Worm (Caenorhabditis elegans): Measurements from ENCODE around the gene ran-2.
A peak's percentile ranks its signal among the peaks of the same experiment; 100 is the strongest.

Gene ran-2

DNA sequence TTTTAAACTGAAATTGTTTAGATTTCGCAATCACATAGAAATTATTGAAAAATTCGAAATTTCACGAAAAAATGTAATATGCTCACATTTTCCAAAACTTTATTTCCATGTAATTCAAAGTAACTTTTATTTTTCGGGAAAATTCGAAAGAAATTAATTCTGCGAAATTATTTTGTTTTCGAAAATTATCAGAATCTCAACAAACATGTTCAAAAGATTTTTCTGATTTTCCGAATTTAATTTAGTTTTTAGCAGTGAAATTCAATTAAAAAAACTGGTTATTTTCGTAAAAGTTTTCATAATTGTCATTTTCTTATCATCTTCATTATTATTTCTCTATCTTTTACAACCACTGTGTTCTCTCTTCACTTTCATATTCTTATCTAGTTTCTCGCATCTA is at the start of gene ran-2:
Gene ran-2 (plus strand): TSS at position 301 of the 400 bp plus-strand sequence.
- no peak for TF ChIP-seq elt-1 (tag; optimal IDR thresholded peaks at IDR 0.05)
- TF ChIP-seq mml-1 (tag; optimal IDR thresholded peaks at IDR 0.05), result no peak
- no peak for TF ChIP-seq pha-4 (tag; optimal IDR thresholded peaks at IDR 0.05)
- TF ChIP-seq nhr-77 (tag; optimal IDR thresholded peaks at IDR 0.05), result no peak
- TF ChIP-seq elt-2 (tag; optimal IDR thresholded peaks at IDR 0.05), result peak; percentile 39
- no peak for TF ChIP-seq ceh-82 (tag; optimal IDR thresholded peaks at IDR 0.05)
- no peak for TF ChIP-seq ceh-28 (tag; optimal IDR thresholded peaks at IDR 0.05)

DNA sequence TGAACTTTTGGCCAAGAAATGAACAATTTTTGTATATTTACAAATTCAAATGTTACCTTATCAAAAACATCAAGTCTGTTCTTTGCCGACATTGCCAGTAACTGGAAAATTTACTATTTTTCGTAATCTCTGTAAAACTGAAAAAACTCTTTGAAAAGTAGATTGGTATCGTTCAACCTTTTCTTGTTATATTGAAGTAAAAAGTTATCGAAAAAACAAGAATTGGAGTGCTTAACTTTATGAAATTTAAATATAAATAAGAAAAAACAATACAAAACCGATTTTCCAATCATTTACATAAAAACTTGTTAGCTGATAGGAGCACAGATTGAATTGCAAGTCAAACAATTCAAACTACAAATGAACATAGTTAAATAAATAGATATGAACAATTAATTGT is 48.5 kb upstream of the ran-2 start, which contains the start of gene ZK688.11:
Gene ZK688.11 (minus strand): TSS at position 101 of the 400 bp plus-strand sequence.
- TF ChIP-seq ceh-28 (tag; optimal IDR thresholded peaks at IDR 0.05) (peak; percentile 3), nhr-77 (tag; optimal IDR thresholded peaks at IDR 0.05) (no peak), ztf-11 (tag; optimal IDR thresholded peaks at IDR 0.05) (no peak)

DNA sequence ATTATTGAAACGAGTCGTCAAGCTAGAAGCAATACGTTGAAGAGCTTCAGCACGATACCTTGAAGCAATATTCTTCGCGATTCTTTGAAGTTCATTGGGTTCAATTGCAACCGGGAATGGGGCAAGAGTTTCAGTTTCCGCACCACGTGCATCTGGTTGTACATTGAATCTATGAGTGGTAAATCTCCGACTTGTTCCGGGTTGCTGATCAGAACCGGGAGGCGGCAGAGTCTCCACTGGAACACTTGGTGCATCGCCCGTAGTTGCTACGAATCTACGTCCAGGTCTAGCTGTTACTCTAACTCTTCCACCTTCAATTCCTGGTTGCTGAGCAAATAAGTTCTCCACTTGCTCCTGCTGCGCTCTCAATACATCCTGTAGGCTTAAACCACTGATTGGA is 44.3 kb upstream of the ran-2 start:
- no peak for TF ChIP-seq nhr-43 (tag; optimal IDR thresholded peaks at IDR 0.05; ENCODE audit: poor library complexity, severe bottlenecking)
- TF ChIP-seq nhr-23 (tag; optimal IDR thresholded peaks at IDR 0.05), result no peak
- no peak for TF ChIP-seq elt-1 (tag; optimal IDR thresholded peaks at IDR 0.05)
- no peak for TF ChIP-seq egl-5 (tag; optimal IDR thresholded peaks at IDR 0.05)

DNA sequence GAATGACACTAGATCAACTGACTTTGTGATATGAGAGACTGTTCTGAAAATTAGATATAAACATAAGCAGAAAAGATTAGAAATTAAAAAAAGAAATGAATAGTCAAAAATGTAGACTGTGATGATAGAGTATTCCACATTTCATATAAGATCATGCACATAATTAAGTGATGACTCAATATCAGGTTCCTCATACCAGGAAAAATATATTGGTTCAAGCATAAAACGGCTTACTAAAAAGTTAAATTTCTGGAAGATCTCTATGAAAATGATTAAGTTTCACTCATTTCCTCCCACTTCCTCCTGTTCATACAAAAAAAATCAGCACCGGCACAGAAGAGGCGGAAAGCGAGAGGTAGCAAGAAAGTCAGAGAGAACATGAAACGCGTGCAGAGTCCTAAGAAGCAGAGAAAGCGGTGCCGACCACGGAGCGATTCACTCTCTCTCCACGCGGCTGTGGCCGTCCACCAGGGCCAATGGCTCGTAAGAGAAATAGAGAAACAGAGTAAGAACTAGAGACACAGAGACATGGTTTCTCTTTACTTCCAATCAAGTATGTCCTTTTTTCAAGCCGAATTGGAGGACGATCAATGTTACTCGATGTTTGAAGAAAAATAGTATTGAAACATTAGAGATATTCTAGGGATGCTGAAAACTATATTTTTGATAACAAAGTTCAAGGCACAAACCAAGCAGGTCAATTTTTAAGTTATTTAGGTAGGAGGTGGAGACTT is 41.6 kb upstream of the ran-2 start, which contains the start of the genes ZK688.5 and fahd-1:
Gene ZK688.5 (minus strand): TSS at position 51 of the 734 bp plus-strand sequence.
Gene fahd-1 (plus strand): TSS at position 684 of the 734 bp plus-strand sequence.
- no peak for TF ChIP-seq ZK546.5 (tag; optimal IDR thresholded peaks at IDR 0.05)
- TF ChIP-seq ztf-4 (tag; optimal IDR thresholded peaks at IDR 0.05), result no peak
- peak; percentile 47 for TF ChIP-seq snpc-4 (tag; optimal IDR thresholded peaks at IDR 0.05)
- TF ChIP-seq nhr-23 (tag; optimal IDR thresholded peaks at IDR 0.05), result peak; percentile 66
- peak; percentile 38 for TF ChIP-seq nhr-76 (tag; optimal IDR thresholded peaks at IDR 0.05)
- peak; percentile 86 for TF ChIP-seq lin-39 (tag; optimal IDR thresholded peaks at IDR 0.05)
- TF ChIP-seq ceh-9 (tag; optimal IDR thresholded peaks at IDR 0.05), result no peak
- no peak for TF ChIP-seq unc-39 (tag; optimal IDR thresholded peaks at IDR 0.05)
- peak; percentile 44 for TF ChIP-seq egl-5 (tag; optimal IDR thresholded peaks at IDR 0.05)
- TF ChIP-seq nhr-67 (tag; optimal IDR thresholded peaks at IDR 0.05), result no peak
- peak; percentile 66 for TF ChIP-seq ceh-28 (tag; optimal IDR thresholded peaks at IDR 0.05)
- TF ChIP-seq ama-1 (optimal IDR thresholded peaks at IDR 0.05), result peak; percentile 56
- no peak for TF ChIP-seq zag-1 (tag; optimal IDR thresholded peaks at IDR 0.05)
- TF ChIP-seq mdl-1 (tag; optimal IDR thresholded peaks at IDR 0.05), result peak; percentile 51
- TF ChIP-seq daf-12 (tag; optimal IDR thresholded peaks at IDR 0.05), result no peak
- peak; percentile 69 for TF ChIP-seq lin-15B (tag; optimal IDR thresholded peaks at IDR 0.05)
- TF ChIP-seq elt-3 (tag; optimal IDR thresholded peaks at IDR 0.05), result no peak
- TF ChIP-seq nhr-25 (tag; optimal IDR thresholded peaks at IDR 0.05), result peak; percentile 91
- no peak for TF ChIP-seq fkh-10 (GFP tag; optimal IDR thresholded peaks at IDR 0.05)
- no peak for TF ChIP-seq sea-2 (GFP tag; optimal IDR thresholded peaks at IDR 0.05)
- TF ChIP-seq unc-62 (GFP tag; optimal IDR thresholded peaks at IDR 0.05), result no peak
- TF ChIP-seq egl-27 (tag; optimal IDR thresholded peaks at IDR 0.05), result peak; percentile 19
- TF ChIP-seq nhr-43 (tag; optimal IDR thresholded peaks at IDR 0.05; ENCODE audit: poor library complexity, severe bottlenecking), result peak; percentile 75
- TF ChIP-seq lsy-12 (tag; optimal IDR thresholded peaks at IDR 0.05), result peak; percentile 68
- TF ChIP-seq aly-2 (tag; optimal IDR thresholded peaks at IDR 0.05), result no peak
- TF ChIP-seq pha-4 (tag; optimal IDR thresholded peaks at IDR 0.05), result peak; percentile 80
- TF ChIP-seq R02D3.7 (tag; optimal IDR thresholded peaks at IDR 0.05), result peak; percentile 34
- TF ChIP-seq hmg-11 (tag; optimal IDR thresholded peaks at IDR 0.05), result peak; percentile 77
- peak; percentile 12 for TF ChIP-seq pqm-1 (tag; optimal IDR thresholded peaks at IDR 0.05)
- no peak for TF ChIP-seq elt-1 (tag; optimal IDR thresholded peaks at IDR 0.05)
- no peak for TF ChIP-seq mml-1 (tag; optimal IDR thresholded peaks at IDR 0.05)
- peak; percentile 59 for TF ChIP-seq elt-2 (tag; optimal IDR thresholded peaks at IDR 0.05)
- TF ChIP-seq ceh-82 (tag; optimal IDR thresholded peaks at IDR 0.05), result peak; percentile 25
- TF ChIP-seq nfya-1 (tag; optimal IDR thresholded peaks at IDR 0.05; ENCODE audit: insufficient read depth), result peak; percentile 88
- no peak for TF ChIP-seq ceh-16 (tag; optimal IDR thresholded peaks at IDR 0.05)
- no peak for TF ChIP-seq nhr-237 (tag; optimal IDR thresholded peaks at IDR 0.05)
- TF ChIP-seq jun-1 (tag; optimal IDR thresholded peaks at IDR 0.05), result peak; percentile 50
- no peak for TF ChIP-seq nhr-28 (tag; optimal IDR thresholded peaks at IDR 0.05)
